Fruit fly (Drosophila melanogaster) S2 (cell line): Measurements from ENCODE around the gene IleRS.

Source experiments
- CG8478 ChIP-seq: fragments of >200 bp; optimal IDR thresholded peaks from 2 replicates; lab custom pipeline; 2018
- CTCF ChIP-seq, 2 experiments: fragments of >200 bp; optimal IDR thresholded peaks; 2 replicates each; lab custom pipeline; 2018

- TF ChIP-seq CG8478 (lab: Kevin White, UChicago) (no peak), CTCF (optimal IDR thresholded peaks at IDR 0.05; lab: Kevin White, UChicago) (peak; percentile 93 to 97)
Measured at dm6 chr3L:22267248-22267957, 21.1 kb upstream of the IleRS start, which contains the start of gene Csp.
